Worm (Caenorhabditis elegans): ENCODE results near the gene fkh-7.

fkh-7 gene

ce11 chrIV:5541285-5541684, 43.2 kb upstream of the fkh-7 start, which contains the start of gene tebp-2 (continued):
- TF ChIP-seq F57A8.1 (GFP tag; optimal IDR thresholded peaks at IDR 0.05) (no peak), tlf-1 (GFP tag; optimal IDR thresholded peaks at IDR 0.05) (peak; percentile 68), ztf-6 (GFP tag; IDR thresholded peaks at IDR 0.05) (no peak), F52B5.7 (tag; optimal IDR thresholded peaks at IDR 0.05) (peak; percentile 57), attf-3 (GFP tag; conservative IDR thresholded peaks at IDR 0.05) (0 out of 2 replicates have a peak, but pooled peaks have one; percentile 41), repo-1 (tag; optimal IDR thresholded peaks at IDR 0.05) (peak; percentile 60), tbp1 (GFP tag; optimal IDR thresholded peaks at IDR 0.05) (peak; percentile 65), hlh-12 (tag; optimal IDR thresholded peaks at IDR 0.05) (no peak), hmg-1.2 (GFP tag; IDR thresholded peaks at IDR 0.05) (0 out of 2 replicates have a peak, but pooled peaks have one; percentile 12), atf-7 (tag; optimal IDR thresholded peaks at IDR 0.05) (peak; percentile 1), snpc-4 (GFP tag; optimal IDR thresholded peaks at IDR 0.05) (peak; percentile 69), snpc-4 (tag; optimal IDR thresholded peaks at IDR 0.05) (peak; percentile 65 to 93 (median 88)), nfyb-1 (GFP tag; IDR thresholded peaks at IDR 0.05) (0 out of 2 replicates have a peak, but pooled peaks have one; percentile 38), ztf-25 (GFP tag; IDR thresholded peaks at IDR 0.05) (no peak), gei-17 (GFP tag; optimal IDR thresholded peaks at IDR 0.05) (no peak), ceh-91 (GFP tag; IDR thresholded peaks at IDR 0.05) (peak; percentile 39; the same call in 1 of the 2 replicates), F33H1.4 (GFP tag; IDR thresholded peaks at IDR 0.05) (peak; percentile 64), nfya-1 (tag; optimal IDR thresholded peaks at IDR 0.05; ENCODE audit: borderline replicate concordance, insufficient read depth) (no peak), cebp-2 (GFP tag; IDR thresholded peaks at IDR 0.05) (no peak), nhr-120 (GFP tag; IDR thresholded peaks at IDR 0.05) (no peak), T26A5.8 (tag; optimal IDR thresholded peaks at IDR 0.05) (no peak), F37B4.10 (GFP tag; IDR thresholded peaks at IDR 0.05) (no peak), madf-10 (tag; optimal IDR thresholded peaks at IDR 0.05) (no peak), C17E4.6 (GFP tag; IDR thresholded peaks at IDR 0.05) (0 out of 2 replicates have a peak, but pooled peaks have one; percentile 35), nhr-27 (tag; optimal IDR thresholded peaks at IDR 0.05) (no peak), ceh-79 (tag; optimal IDR thresholded peaks at IDR 0.05) (peak; percentile 31), madf-3 (GFP tag; IDR thresholded peaks at IDR 0.05) (peak; percentile 69; the same call in 1 of the 2 replicates), efl-1 (GFP tag; optimal IDR thresholded peaks at IDR 0.05) (peak; percentile 43), zim-3 (tag; optimal IDR thresholded peaks at IDR 0.05) (no peak), F22D6.2 (tag; optimal IDR thresholded peaks at IDR 0.05) (no peak), egrh-3 (GFP tag; IDR thresholded peaks at IDR 0.05) (no peak), nhr-179 (tag; optimal IDR thresholded peaks at IDR 0.05) (no peak), T07F8.4 (tag; optimal IDR thresholded peaks at IDR 0.05) (no peak), hsf-1 (GFP tag; IDR thresholded peaks at IDR 0.05) (peak; percentile 73), K12H6.12 (tag; optimal IDR thresholded peaks at IDR 0.05) (no peak), chd-7 (tag; optimal IDR thresholded peaks at IDR 0.05) (no peak), F57C9.4 (tag; optimal IDR thresholded peaks at IDR 0.05) (peak; percentile 83), rcor-1 (GFP tag; IDR thresholded peaks at IDR 0.05) (no peak; the same call in 1 of the 2 replicates)

DNA sequence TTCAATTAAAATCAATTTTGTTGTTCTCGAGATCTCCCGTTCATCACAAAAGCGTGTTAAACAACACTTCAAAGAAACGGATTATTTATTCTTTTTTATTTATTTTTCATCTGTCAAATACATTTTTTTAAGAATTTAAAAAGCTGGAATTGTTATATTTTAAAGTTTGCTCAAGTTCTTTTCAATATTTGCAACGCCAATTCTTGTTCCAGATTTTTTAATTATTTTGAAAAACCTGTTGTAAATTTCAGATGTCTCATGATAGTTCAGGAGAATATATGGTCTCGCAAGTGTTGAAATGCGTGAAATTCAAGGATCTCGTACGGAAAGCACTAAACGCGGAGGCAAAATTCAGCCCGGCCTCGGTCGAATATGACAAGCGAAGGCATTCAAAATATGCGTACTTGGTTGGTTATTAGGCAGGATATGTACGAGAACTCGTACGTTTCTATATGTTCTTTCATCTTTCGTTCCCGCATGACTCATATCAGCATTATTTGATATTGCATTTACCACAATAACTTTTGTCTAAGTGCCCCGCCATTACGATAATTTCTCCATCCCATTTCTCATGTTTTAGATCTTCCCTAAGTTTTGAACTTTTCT, 39.8 kb upstream of the fkh-7 start, which contains the start of gene cec-6:
Gene cec-6 (plus strand): TSS at position 252 of the 606 bp plus-strand sequence.
- TF ChIP-seq repo-1 (tag; optimal IDR thresholded peaks at IDR 0.05) = no peak
- TF ChIP-seq cebp-2 (GFP tag; IDR thresholded peaks at IDR 0.05) = no peak
- peak; percentile 25; the same call in 1 of the 2 replicates for TF ChIP-seq madf-6 (GFP tag; IDR thresholded peaks at IDR 0.05)
- 0 out of 2 replicates have a peak, but pooled peaks have one; percentile 58 for TF ChIP-seq ekl-4 (GFP tag; IDR thresholded peaks at IDR 0.05)
- TF ChIP-seq nhr-27 (tag; optimal IDR thresholded peaks at IDR 0.05) = peak; percentile 86
- no peak for TF ChIP-seq bed-2 (GFP tag; IDR thresholded peaks at IDR 0.05)
- TF ChIP-seq hmg-1.2 (GFP tag; IDR thresholded peaks at IDR 0.05) = peak; percentile 11; the same call in 1 of the 2 replicates
- TF ChIP-seq ceh-100 (GFP tag; IDR thresholded peaks at IDR 0.05) = no peak
- 0 out of 2 replicates have a peak, but pooled peaks have one; percentile 7 for TF ChIP-seq Y79H2A.3 (GFP tag; conservative IDR thresholded peaks at IDR 0.05)
- no peak for TF ChIP-seq lin-40 (tag; optimal IDR thresholded peaks at IDR 0.05)
- peak; percentile 43 for TF ChIP-seq chd-7 (tag; optimal IDR thresholded peaks at IDR 0.05)
- TF ChIP-seq B0035.1 (tag; optimal IDR thresholded peaks at IDR 0.05) = no peak
- no peak for TF ChIP-seq ceh-40 (GFP tag; IDR thresholded peaks at IDR 0.05)
- no peak for TF ChIP-seq D2030.7 (GFP tag; IDR thresholded peaks at IDR 0.05)
- TF ChIP-seq atf-7 (tag; optimal IDR thresholded peaks at IDR 0.05) = peak; percentile 46
- TF ChIP-seq tlf-1 (GFP tag; optimal IDR thresholded peaks at IDR 0.05) = peak; percentile 24
- peak; percentile 45; the same call in 1 of the 2 replicates for TF ChIP-seq B0336.3 (GFP tag; IDR thresholded peaks at IDR 0.05)
- TF ChIP-seq efl-1 (GFP tag; optimal IDR thresholded peaks at IDR 0.05) = no peak
- peak; percentile 34 for TF ChIP-seq athp-1 (tag; optimal IDR thresholded peaks at IDR 0.05)
